Fruit fly (Drosophila melanogaster): ENCODE measurements around the gene CG8087.

The CG8087 gene

dm6 chr3R:14590753-14591535 lies 26.3 kb upstream of the CG8087 start (continued):
- TF ChIP-seq Side (GFP tag; optimal IDR thresholded peaks at IDR 0.05) (peak; percentile 25), trh (GFP tag; optimal IDR thresholded peaks at IDR 0.05) (peak; percentile 64), bigmax (GFP tag; optimal IDR thresholded peaks at IDR 0.05) (no peak), CG17568 (GFP tag; optimal IDR thresholded peaks at IDR 0.05) (peak; percentile 50), BtbVII (GFP tag; optimal IDR thresholded peaks at IDR 0.05) (peak; percentile 64), CG15601 (tag; optimal IDR thresholded peaks at IDR 0.05) (peak; percentile 94), CG14441 (GFP tag; IDR thresholded peaks at IDR 0.05) (peak; percentile 43; the same call in 1 of the 2 replicates), CG12299 (tag; optimal IDR thresholded peaks at IDR 0.05) (peak; percentile 55), Hand (GFP tag; optimal IDR thresholded peaks at IDR 0.05) (peak; percentile 12), CG14014 (GFP tag; IDR thresholded peaks at IDR 0.05) (no peak), ash1 (GFP tag; optimal IDR thresholded peaks at IDR 0.05) (no peak), Rx (GFP tag; IDR thresholded peaks at IDR 0.05) (no peak), CG12659 (GFP tag; optimal IDR thresholded peaks at IDR 0.05) (peak; percentile 78), zfh2 (GFP tag; optimal IDR thresholded peaks at IDR 0.05) (no peak), CG12769 (tag; optimal IDR thresholded peaks at IDR 0.05) (no peak), Camta (GFP tag; optimal IDR thresholded peaks at IDR 0.05) (peak; percentile 25), gro (GFP tag; optimal IDR thresholded peaks at IDR 0.05) (no peak), Tbp (GFP tag; optimal IDR thresholded peaks at IDR 0.05) (no peak), exex (tag; optimal IDR thresholded peaks at IDR 0.05) (no peak), CG6272 (GFP tag; IDR thresholded peaks at IDR 0.05) (0 out of 2 replicates have a peak, but pooled peaks have one; percentile 20), D19B (GFP tag; optimal IDR thresholded peaks at IDR 0.05) (no peak), CG30020 (tag; optimal IDR thresholded peaks at IDR 0.05) (peak; percentile 73), gfzf (GFP tag; optimal IDR thresholded peaks at IDR 0.05) (no peak), fd102C (GFP tag; optimal IDR thresholded peaks at IDR 0.05) (peak; percentile 81), Hr51 (GFP tag; optimal IDR thresholded peaks at IDR 0.05) (peak in 1 of 2 experiments; percentile 82), CkIIα-i1 (GFP tag; IDR thresholded peaks at IDR 0.05) (no peak), MTF-1 (GFP tag; optimal IDR thresholded peaks at IDR 0.05; ENCODE audit: borderline replicate concordance) (peak; percentile 37), B-H1 (GFP tag; IDR thresholded peaks at IDR 0.05) (peak; percentile 40; the same call in 2 of the 3 replicates), HLH4C (GFP tag; IDR thresholded peaks at IDR 0.05; ENCODE audit: partially characterized antibody) (no peak), sna (GFP tag; IDR thresholded peaks at IDR 0.05; ENCODE audit: partially characterized antibody) (no peak), nom (GFP tag; optimal IDR thresholded peaks at IDR 0.05) (peak; percentile 29), cas (GFP tag; IDR thresholded peaks at IDR 0.05) (0 out of 2 replicates have a peak, but pooled peaks have one; percentile 9), Adf1 (GFP tag; IDR thresholded peaks at IDR 0.05) (no peak), CG2202 (tag; optimal IDR thresholded peaks at IDR 0.05) (peak; percentile 91), Gug (GFP tag; IDR thresholded peaks at IDR 0.05) (peak; percentile 44; the same call in 1 of the 4 replicates), CG6654 (GFP tag; optimal IDR thresholded peaks at IDR 0.05) (peak; percentile 62), CG31365 (tag; optimal IDR thresholded peaks at IDR 0.05) (no peak), NfI (GFP tag; optimal IDR thresholded peaks at IDR 0.05) (peak; percentile 53), phol (tag; optimal IDR thresholded peaks at IDR 0.05) (peak; percentile 93), repo (GFP tag; optimal IDR thresholded peaks at IDR 0.05) (no peak), gce (GFP tag; IDR thresholded peaks at IDR 0.05) (0 out of 3 replicates have a peak, but pooled peaks have one; percentile 20), CG4854 (GFP tag; optimal IDR thresholded peaks at IDR 0.05) (no peak), CG10274 (GFP tag; optimal IDR thresholded peaks at IDR 0.05) (peak; percentile 34), CG4328 (GFP tag; optimal IDR thresholded peaks at IDR 0.05) (peak; percentile 69), CG9215 (GFP tag; IDR thresholded peaks at IDR 0.05) (peak; percentile 59), H2.0 (GFP tag; IDR thresholded peaks at IDR 0.05) (0 out of 2 replicates have a peak, but pooled peaks have one; percentile 29), CG7839 (tag; optimal IDR thresholded peaks at IDR 0.05) (peak; percentile 88), CG9817 (tag; optimal IDR thresholded peaks at IDR 0.05) (peak; percentile 36)

Data from whole organism, embryonic.